Worm (Caenorhabditis elegans): ENCODE results near the gene R07E5.6.
A peak's percentile ranks its signal among the peaks of the same experiment; 100 is the strongest.
"Not testable (repeated sequence)": the region's sequence is repeated elsewhere in the genome, so short reads cannot be mapped to it uniquely, and the experiment has no call there.

DNA sequence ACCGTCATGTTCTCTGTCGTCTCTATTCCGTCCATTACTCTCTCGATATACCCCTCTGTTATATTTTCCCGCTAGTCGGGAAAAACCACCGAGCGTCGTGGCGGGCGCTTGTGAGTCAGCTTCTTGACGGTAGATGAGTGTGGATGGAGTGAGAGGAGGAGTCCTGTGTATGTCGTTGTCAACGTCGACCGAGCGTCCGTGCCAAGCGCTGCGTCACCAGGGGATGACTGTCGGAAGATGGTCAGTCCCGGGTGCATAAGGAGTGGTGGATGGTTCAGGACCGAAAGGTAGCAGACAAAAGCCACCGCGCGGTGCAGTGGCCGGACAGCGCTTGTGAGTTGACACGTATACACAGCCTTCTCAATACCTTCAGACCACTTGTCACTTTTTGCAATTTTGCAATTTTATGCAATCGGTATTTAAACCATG, 29.2 kb upstream of the R07E5.6 start:
- TF ChIP-seq aly-2 (tag; optimal IDR thresholded peaks at IDR 0.05) (peak; percentile 35), jun-1 (tag; optimal IDR thresholded peaks at IDR 0.05) (peak; percentile 17)
- TF ChIP-seq ceh-82 (tag; optimal IDR thresholded peaks at IDR 0.05); fos-1 (tag; optimal IDR thresholded peaks at IDR 0.05); lin-13 (GFP tag; optimal IDR thresholded peaks at IDR 0.05); ama-1 (optimal IDR thresholded peaks at IDR 0.05); ets-5 (GFP tag; IDR thresholded peaks at IDR 0.05); ztf-11 (tag; optimal IDR thresholded peaks at IDR 0.05); egl-13 (tag; optimal IDR thresholded peaks at IDR 0.05); snpc-4 (tag; optimal IDR thresholded peaks at IDR 0.05); unc-130 (tag; optimal IDR thresholded peaks at IDR 0.05); fkh-8 (tag; optimal IDR thresholded peaks at IDR 0.05): not testable (repeated sequence)
